Fruit fly (Drosophila melanogaster): Measurements from ENCODE around the gene CG10026.
A peak's percentile ranks its signal among the peaks of the same experiment; 100 is the strongest.

Gene CG10026

dm6 chr2L:19416602-19417497 lies 37.2 kb upstream of the CG10026 start, which contains the start of gene Lectin-galC1 (continued):
- TF ChIP-seq corto (GFP tag; optimal IDR thresholded peaks at IDR 0.05) (no peak), Hsf (GFP tag; optimal IDR thresholded peaks at IDR 0.05) (peak; percentile 89), NK7.1 (GFP tag; optimal IDR thresholded peaks at IDR 0.05) (peak; percentile 79), scrt (GFP tag; optimal IDR thresholded peaks at IDR 0.05) (peak; percentile 72), p53 (GFP tag; optimal IDR thresholded peaks at IDR 0.05) (peak; percentile 87), CG7745 (tag; optimal IDR thresholded peaks at IDR 0.05) (peak; percentile 57), Gug (GFP tag; IDR thresholded peaks at IDR 0.05) (peak; percentile 73; the same call in 3 of the 4 replicates), Mrtf (GFP tag; IDR thresholded peaks at IDR 0.05) (peak; percentile 84), CG7271 (tag; optimal IDR thresholded peaks at IDR 0.05) (peak; percentile 66), CG2129 (GFP tag; IDR thresholded peaks at IDR 0.05; ENCODE audit: partially characterized antibody) (no peak), CG12299 (tag; optimal IDR thresholded peaks at IDR 0.05) (peak; percentile 83), CG1602 (GFP tag; optimal IDR thresholded peaks at IDR 0.05) (peak; percentile 89), Adf1 (GFP tag; IDR thresholded peaks at IDR 0.05) (0 out of 2 replicates have a peak, but pooled peaks have one; percentile 39), chn (GFP tag; optimal IDR thresholded peaks at IDR 0.05) (peak; percentile 87), MESR4 (GFP tag; optimal IDR thresholded peaks at IDR 0.05) (peak; percentile 27), CG6272 (GFP tag; IDR thresholded peaks at IDR 0.05) (peak; percentile 71; the same call in 1 of the 2 replicates), tio (GFP tag; optimal IDR thresholded peaks at IDR 0.05) (peak; percentile 82), fd96Cb (tag; optimal IDR thresholded peaks at IDR 0.05) (peak; percentile 84), CG10321 (GFP tag; IDR thresholded peaks at IDR 0.05) (peak; percentile 65), lola (GFP tag; optimal IDR thresholded peaks at IDR 0.05) (peak in 1 of 3 experiments; percentile 83), CG4820 (GFP tag; optimal IDR thresholded peaks at IDR 0.05) (peak; percentile 90), CG9817 (tag; optimal IDR thresholded peaks at IDR 0.05) (peak; percentile 78), wek (GFP tag; optimal IDR thresholded peaks at IDR 0.05) (peak; percentile 57), jumu (GFP tag; optimal IDR thresholded peaks at IDR 0.05) (peak; percentile 88), CG12071 (GFP tag; optimal IDR thresholded peaks at IDR 0.05) (peak; percentile 89), CG9876 (GFP tag; optimal IDR thresholded peaks at IDR 0.05) (peak; percentile 67), dimm (GFP tag; IDR thresholded peaks at IDR 0.05) (no peak), sim (GFP tag; IDR thresholded peaks at IDR 0.05) (peak; percentile 79), Ets65A (GFP tag) (peak; percentile 96), pita (GFP tag; optimal IDR thresholded peaks at IDR 0.05) (no peak), CG15011 (GFP tag; optimal IDR thresholded peaks at IDR 0.05) (peak; percentile 68), Max (GFP tag; optimal IDR thresholded peaks at IDR 0.05) (peak; percentile 80), br (optimal IDR thresholded peaks at IDR 0.05) (no peak), her (GFP tag; optimal IDR thresholded peaks at IDR 0.05) (peak; percentile 88), CG8765 (GFP tag; IDR thresholded peaks at IDR 0.05) (no peak), dm (GFP tag; optimal IDR thresholded peaks at IDR 0.05) (peak; percentile 75), usp (GFP tag; optimal IDR thresholded peaks at IDR 0.05) (no peak), odd (GFP tag; optimal IDR thresholded peaks at IDR 0.05) (peak; percentile 84), fd64A (GFP tag; optimal IDR thresholded peaks at IDR 0.05) (peak; percentile 87), CG1233 (GFP tag; optimal IDR thresholded peaks at IDR 0.05) (peak; percentile 85), Bdp1 (GFP tag; optimal IDR thresholded peaks at IDR 0.05) (peak; percentile 76), Tbp (GFP tag; optimal IDR thresholded peaks at IDR 0.05) (no peak), CG12155 (GFP tag; optimal IDR thresholded peaks at IDR 0.05) (peak; percentile 82), CG8089 (GFP tag; optimal IDR thresholded peaks at IDR 0.05) (peak; percentile 89), Hmx (GFP tag; optimal IDR thresholded peaks at IDR 0.05) (no peak), HLH4C (GFP tag; IDR thresholded peaks at IDR 0.05; ENCODE audit: partially characterized antibody) (no peak), chif (GFP tag; optimal IDR thresholded peaks at IDR 0.05) (peak; percentile 90 to 94), btn (GFP tag; optimal IDR thresholded peaks at IDR 0.05) (peak; percentile 78), lilli (GFP tag; optimal IDR thresholded peaks at IDR 0.05) (peak; percentile 80)
